Worm (Caenorhabditis elegans) whole organism, L4 larva: ENCODE results near the gene T28F3.11.

Experiments used
- T26A8.4 ChIP-seq: fragments of 200-800 bp; sonication (Bioruptor generic); IDR thresholded peaks from 2 replicates; pipeline ENCODE4 v1.3.6; 2022; ENCODE audit warnings: missing genetic modification characterization, missing compliant biosample characterization
- Y105C5A.15 ChIP-seq: fragments of 200-800 bp; sonication (Bioruptor generic); IDR thresholded peaks from 2 replicates; pipeline ENCODE4 v1.3.6; 2022; ENCODE audit warnings: missing genetic modification characterization, missing compliant biosample characterization
- Y48G9A.11 ChIP-seq: fragments of 200-800 bp; sonication (Bioruptor generic); IDR thresholded peaks from 2 replicates; pipeline ENCODE4 v1.3.6; 2022; ENCODE audit warnings: missing genetic modification reagents, missing genetic modification characterization, missing compliant biosample characterization
- Y5F2A.4 ChIP-seq: fragments of 200-800 bp; sonication (Bioruptor generic); optimal IDR thresholded peaks from 2 replicates; lab custom pipeline; 2018; ENCODE audit warnings: mild to moderate bottlenecking, missing genetic modification characterization, missing compliant biosample characterization
- Y75B8A.6 ChIP-seq: fragments of 200-800 bp; sonication (Bioruptor generic); IDR thresholded peaks from 2 replicates; pipeline ENCODE4 v1.3.6; 2022; ENCODE audit warnings: missing genetic modification reagents, missing genetic modification characterization, missing compliant biosample characterization
- aha-1 ChIP-seq: fragments of 150-350 bp; peaks from one replicate; lab custom pipeline; 2014; ENCODE audit warnings: missing biosample characterization, missing genetic modification characterization
- ama-1 ChIP-seq: fragments of 150-350 bp; optimal IDR thresholded peaks from 2 replicates; lab custom pipeline; 2014; ENCODE audit warnings: inconsistent platforms, mixed read lengths
- ceh-28 ChIP-seq: fragments of 150-350 bp; optimal IDR thresholded peaks from 2 replicates; lab custom pipeline; 2014; ENCODE audit warnings: missing biosample characterization, missing genetic modification reagents, missing genetic modification characterization
- ceh-62 ChIP-seq: sonication (generic microtip); optimal IDR thresholded peaks from 2 replicates; lab custom pipeline; 2017; ENCODE audit warnings: missing biosample characterization, missing genetic modification characterization
- ceh-82 ChIP-seq: sonication (generic microtip); optimal IDR thresholded peaks from 2 replicates; lab custom pipeline; 2017; ENCODE audit warnings: missing biosample characterization, missing genetic modification characterization
- ces-1 ChIP-seq: fragments of 150-350 bp; sonication (generic microtip); optimal IDR thresholded peaks from 4 replicates; lab custom pipeline; 2014; ENCODE audit warnings: missing biosample characterization, missing genetic modification reagents, missing genetic modification characterization
- daf-12 ChIP-seq: fragments of 150-350 bp; optimal IDR thresholded peaks from 2 replicates; lab custom pipeline; 2014; ENCODE audit warnings: missing biosample characterization, missing genetic modification reagents, missing genetic modification characterization
- daf-19 ChIP-seq: fragments of 200-800 bp; sonication (Bioruptor generic); conservative IDR thresholded peaks from 2 replicates; pipeline ENCODE4 v1.3.6; 2022; ENCODE audit warnings: missing genetic modification characterization, missing compliant biosample characterization
- daf-8 ChIP-seq: fragments of 200-800 bp; sonication (Bioruptor generic); IDR thresholded peaks from 2 replicates; pipeline ENCODE4 v1.3.6; 2022; ENCODE audit warnings: missing genetic modification characterization, missing compliant biosample characterization
- dmd-8 ChIP-seq: fragments of 200-800 bp; sonication (Bioruptor generic); IDR thresholded peaks from 2 replicates; pipeline ENCODE4 v1.3.6; 2022; ENCODE audit warnings: missing genetic modification characterization, missing compliant biosample characterization
- dve-1 ChIP-seq: sonication (generic microtip); optimal IDR thresholded peaks from 2 replicates; lab custom pipeline; 2017; ENCODE audit warnings: antibody characterized with exemption, mild to moderate bottlenecking, missing genetic modification characterization, missing compliant biosample characterization; ENCODE audit not compliant: insufficient read depth
- egl-27 ChIP-seq: sonication (generic microtip); optimal IDR thresholded peaks from 3 replicates; lab custom pipeline; 2017; ENCODE audit warnings: missing biosample characterization, missing genetic modification reagents, missing genetic modification characterization
- gei-8 ChIP-seq: fragments of 200-800 bp; sonication (Bioruptor generic); optimal IDR thresholded peaks from 2 replicates; lab custom pipeline; 2018; ENCODE audit warnings: mild to moderate bottlenecking, missing genetic modification characterization, missing compliant biosample characterization
- hlh-11 ChIP-seq: fragments of 200-800 bp; sonication (Bioruptor generic); optimal IDR thresholded peaks from 2 replicates; lab custom pipeline; 2018; ENCODE audit warnings: mild to moderate bottlenecking, missing genetic modification characterization, missing compliant biosample characterization
- hlh-30 ChIP-seq: sonication (generic microtip); optimal IDR thresholded peaks from 2 replicates; lab custom pipeline; 2017; ENCODE audit warnings: antibody characterized with exemption, mild to moderate bottlenecking, missing genetic modification characterization, missing compliant biosample characterization; ENCODE audit not compliant: insufficient read depth
- lin-13 ChIP-seq: fragments of 150-350 bp; optimal IDR thresholded peaks from 2 replicates; lab custom pipeline; 2014; ENCODE audit warnings: missing biosample characterization, missing genetic modification reagents, missing genetic modification characterization
- lin-29 ChIP-seq: fragments of 200-800 bp; sonication (Bioruptor generic); IDR thresholded peaks from 2 replicates; pipeline ENCODE4 v1.3.6; 2022; ENCODE audit warnings: missing genetic modification reagents, missing genetic modification characterization, missing compliant biosample characterization
- lin-38 ChIP-seq: fragments of 200-800 bp; sonication (Bioruptor generic); IDR thresholded peaks from 2 replicates; pipeline ENCODE4 v1.3.6; 2022; ENCODE audit warnings: missing genetic modification reagents, missing genetic modification characterization, missing compliant biosample characterization
- lin-39 ChIP-seq: fragments of 150-350 bp; optimal IDR thresholded peaks from 2 replicates; lab custom pipeline; 2014; ENCODE audit warnings: missing biosample characterization, missing genetic modification reagents, missing genetic modification characterization
- lsy-2 ChIP-seq, 2 experiments: fragments of 150-350 bp in 1 of 2; sonication (generic microtip) in 1 of 2; optimal IDR thresholded peaks; 2 replicates each; lab custom pipeline; 2014 to 2017; ENCODE audit warnings: missing biosample characterization in 2 of 2, missing genetic modification characterization in 2 of 2
- mdt-29 ChIP-seq: fragments of 200-800 bp; sonication (Bioruptor generic); IDR thresholded peaks from 2 replicates; pipeline ENCODE4 v1.3.6; 2022; ENCODE audit warnings: missing genetic modification reagents, missing genetic modification characterization, missing compliant biosample characterization
- mep-1 ChIP-seq: fragments of 150-350 bp; sonication (generic microtip); optimal IDR thresholded peaks from 3 replicates; lab custom pipeline; 2014; ENCODE audit warnings: missing biosample characterization, missing genetic modification characterization
- mes-2 ChIP-seq: sonication (generic microtip); optimal IDR thresholded peaks from 2 replicates; lab custom pipeline; 2016; ENCODE audit warnings: missing genotype, mild to moderate bottlenecking, missing genetic modification characterization, missing compliant biosample characterization; ENCODE audit not compliant: poor library complexity, severe bottlenecking
- mxl-3 ChIP-seq: fragments of 200-800 bp; sonication (Bioruptor generic); optimal IDR thresholded peaks from 2 replicates; lab custom pipeline; 2018; ENCODE audit warnings: mild to moderate bottlenecking, missing genetic modification characterization, missing compliant biosample characterization
- nhr-11 ChIP-seq: fragments of 150-350 bp; optimal IDR thresholded peaks from 2 replicates; lab custom pipeline; 2014; ENCODE audit warnings: missing biosample characterization, missing genetic modification characterization
- nhr-28 ChIP-seq: fragments of 150-350 bp; optimal IDR thresholded peaks from 2 replicates; lab custom pipeline; 2014; ENCODE audit warnings: missing biosample characterization, missing genetic modification characterization
- nhr-42 ChIP-seq: fragments of 200-800 bp; sonication (Bioruptor generic); IDR thresholded peaks from 2 replicates; pipeline ENCODE4 v1.3.6; 2022; ENCODE audit warnings: missing genetic modification characterization, missing compliant biosample characterization
- nhr-48 ChIP-seq: sonication (generic microtip); optimal IDR thresholded peaks from 2 replicates; lab custom pipeline; 2016; ENCODE audit warnings: mild to moderate bottlenecking, missing genetic modification characterization, missing compliant biosample characterization
- nhr-6 ChIP-seq: fragments of 150-350 bp; optimal IDR thresholded peaks from 2 replicates; lab custom pipeline; 2014; ENCODE audit warnings: missing biosample characterization, missing genetic modification characterization
- php-3 ChIP-seq: fragments of 200-800 bp; sonication (Bioruptor generic); IDR thresholded peaks from 2 replicates; pipeline ENCODE4 v1.3.6; 2022; ENCODE audit warnings: missing genetic modification reagents, missing genetic modification characterization, missing compliant biosample characterization
- pqm-1 ChIP-seq: sonication (generic microtip); optimal IDR thresholded peaks from 2 replicates; lab custom pipeline; 2017; ENCODE audit warnings: missing biosample characterization, missing genetic modification characterization
- rbr-2 ChIP-seq: sonication (generic microtip); optimal IDR thresholded peaks from 2 replicates; lab custom pipeline; 2016; ENCODE audit warnings: missing genotype, missing genetic modification characterization, missing compliant biosample characterization
- set-16 ChIP-seq: fragments of 200-800 bp; sonication (Bioruptor generic); IDR thresholded peaks from 2 replicates; pipeline ENCODE4 v1.3.6; 2022; ENCODE audit warnings: missing genetic modification reagents, missing genetic modification characterization, missing compliant biosample characterization
- skn-1 ChIP-seq: fragments of 150-350 bp; optimal IDR thresholded peaks from 2 replicates; lab custom pipeline; 2014; ENCODE audit warnings: missing biosample characterization, missing genetic modification characterization
- snpc-1.2 ChIP-seq: fragments of 200-800 bp; sonication (Bioruptor generic); IDR thresholded peaks from 2 replicates; pipeline ENCODE4 v1.3.6; 2022; ENCODE audit warnings: missing genetic modification reagents, missing genetic modification characterization, missing compliant biosample characterization
- spr-3 ChIP-seq: fragments of 200-800 bp; sonication (Bioruptor generic); optimal IDR thresholded peaks from 2 replicates; lab custom pipeline; 2018; ENCODE audit warnings: mild to moderate bottlenecking, missing genetic modification characterization, missing compliant biosample characterization
- unc-130 ChIP-seq: sonication (generic microtip); optimal IDR thresholded peaks from 2 replicates; lab custom pipeline; 2016; ENCODE audit warnings: missing genetic modification reagents, missing genetic modification characterization, missing compliant biosample characterization
- unc-39 ChIP-seq: sonication (generic microtip); optimal IDR thresholded peaks from 2 replicates; lab custom pipeline; 2017; ENCODE audit warnings: missing biosample characterization, missing genetic modification characterization
- zip-11 ChIP-seq: fragments of 200-800 bp; sonication (Bioruptor generic); IDR thresholded peaks from 2 replicates; pipeline ENCODE4 v1.3.6; 2022; ENCODE audit warnings: missing genetic modification characterization, missing compliant biosample characterization
- zip-2 ChIP-seq: fragments of 150-350 bp; optimal IDR thresholded peaks from 2 replicates; lab custom pipeline; 2014; ENCODE audit warnings: missing biosample characterization, missing genetic modification characterization

The T28F3.11 gene

DNA sequence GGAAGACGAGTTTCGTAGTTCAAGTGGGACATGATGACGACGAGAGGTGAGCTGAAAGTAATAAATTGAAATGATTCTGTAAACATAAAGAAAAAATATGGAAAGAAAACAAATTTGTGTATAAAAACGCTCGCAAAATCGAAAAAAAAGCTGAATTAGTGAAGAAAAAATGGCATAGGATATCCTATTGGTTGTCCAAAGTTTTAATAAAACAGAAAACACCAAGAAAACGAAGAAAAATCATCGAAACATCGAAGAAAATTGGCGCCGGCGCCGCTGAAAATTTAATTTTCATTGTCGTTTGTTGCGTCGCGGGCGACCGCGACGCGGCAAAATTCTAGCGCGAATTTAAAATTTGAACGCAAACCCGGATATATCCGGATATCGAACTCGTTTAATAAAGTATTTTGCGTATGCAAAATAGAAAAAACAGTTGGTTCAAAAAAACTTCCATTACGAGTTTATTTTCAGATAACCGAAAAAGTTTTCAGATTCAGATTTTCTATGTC, 17.8 kb downstream of the T28F3.11 start, which contains the start of gene gln-5:
Gene gln-5, minus strand, starts transcription at position 51 of the 509 bp plus-strand sequence.
- TF ChIP-seq lin-39 (no peak), aha-1 (tag; lab: Kevin White, UChicago) (peak; percentile 34), lin-38 (peak; percentile 64), snpc-1.2 (GFP tag; lab: Robert Waterston, UW) (0 out of 2 replicates have a peak, but pooled peaks have one; percentile 45)

DNA sequence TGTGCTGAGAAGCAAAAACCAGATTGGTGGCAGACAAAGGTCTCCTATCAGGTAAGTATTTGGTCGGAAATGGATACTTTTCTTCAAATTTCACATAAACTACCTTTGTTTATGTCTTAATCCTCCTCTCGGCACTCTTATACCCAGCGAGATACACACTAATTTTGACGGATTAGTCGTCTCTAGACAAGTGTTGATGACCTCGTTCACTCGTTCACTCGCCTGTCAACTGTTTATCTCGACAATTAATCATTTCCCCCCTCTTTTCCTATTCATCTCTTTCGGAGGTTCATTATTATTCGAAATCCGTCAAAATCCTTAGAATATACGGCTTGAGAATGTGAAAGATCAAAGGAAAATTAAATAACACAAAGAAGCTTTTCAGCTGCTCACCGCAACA, 21.8 kb downstream of the T28F3.11 start:
- TF ChIP-seq mes-2 (tag; lab: Kevin White, UChicago) (no peak), aha-1 (tag; lab: Kevin White, UChicago) (no peak), hlh-30 (no peak), zip-2 (tag; lab: Kevin White, UChicago) (no peak), nhr-28 (no peak), Y105C5A.15 (GFP tag; lab: Robert Waterston, UW) (no peak)

DNA sequence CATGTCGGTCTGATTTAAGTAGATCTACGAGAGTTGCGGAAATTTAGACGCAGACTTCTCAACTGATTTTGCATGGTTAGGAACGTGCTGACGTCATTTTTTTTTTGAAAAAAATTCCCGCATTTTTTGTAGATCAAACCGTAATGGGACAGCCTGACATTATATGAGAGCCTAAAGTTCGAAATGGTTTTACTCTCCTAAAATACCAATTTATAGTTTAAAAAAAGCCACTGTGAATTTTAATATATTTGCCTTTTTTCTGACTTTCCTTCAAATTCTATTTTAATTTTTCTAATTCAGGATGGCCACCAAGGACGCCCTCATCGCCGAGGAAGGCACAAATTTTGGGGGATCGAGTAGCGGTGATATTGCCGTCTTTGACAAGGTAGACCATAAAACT, 22.4 kb downstream of the T28F3.11 start, which contains the start of gene atgp-1:
Gene atgp-1, plus strand, starts transcription at position 301 of the 400 bp plus-strand sequence.
- TF ChIP-seq nhr-48 (tag; lab: Kevin White, UChicago), result no peak
- no peak for TF ChIP-seq Y48G9A.11 (GFP tag; lab: Robert Waterston, UW)
- no peak for TF ChIP-seq Y75B8A.6
- TF ChIP-seq egl-27 (tag; lab: Kevin White, UChicago), result no peak
- TF ChIP-seq php-3, result no peak
- no peak for TF ChIP-seq rbr-2 (tag; lab: Kevin White, UChicago)
- no peak for TF ChIP-seq daf-12
- TF ChIP-seq pqm-1 (tag; lab: Kevin White, UChicago), result no peak
- TF ChIP-seq nhr-6 (tag; lab: Kevin White, UChicago), result no peak
- no peak for TF ChIP-seq Y105C5A.15 (GFP tag; lab: Robert Waterston, UW)
- TF ChIP-seq unc-130 (GFP tag; lab: Kevin White, UChicago), result no peak

DNA sequence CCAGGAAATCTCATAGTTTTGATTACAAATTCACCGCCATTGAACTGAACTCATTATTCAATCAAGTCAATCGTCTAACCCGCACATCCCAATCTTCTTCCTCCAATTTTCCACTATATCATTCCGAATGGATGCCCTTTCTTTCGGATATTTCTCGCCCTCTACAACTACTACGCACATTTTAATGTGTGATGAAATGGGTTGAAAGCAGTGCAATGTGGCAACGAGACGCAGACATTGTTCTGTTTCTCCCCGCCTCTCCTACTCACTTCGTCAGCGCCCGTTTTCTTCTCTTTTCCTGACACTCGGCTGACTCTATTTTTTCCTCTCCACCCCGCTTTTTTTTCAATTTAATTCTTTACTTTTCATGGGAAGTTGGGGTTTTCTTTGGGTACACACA, 22.9 kb downstream of the T28F3.11 start:
- TF ChIP-seq egl-27 (tag; lab: Kevin White, UChicago) (no peak), ces-1 (GFP tag; lab: Kevin White, UChicago) (no peak), nhr-11 (tag; lab: Kevin White, UChicago) (no peak), dmd-8 (GFP tag; lab: Robert Waterston, UW) (no peak), ama-1 (lab: Kevin White, UChicago) (peak; percentile 29), gei-8 (no peak), hlh-11 (peak; percentile 47), lin-29 (GFP tag; lab: Robert Waterston, UW) (no peak), unc-39 (tag; lab: Kevin White, UChicago) (no peak), daf-8 (GFP tag; lab: Robert Waterston, UW) (no peak), aha-1 (tag; lab: Kevin White, UChicago) (peak; percentile 97), Y5F2A.4 (GFP tag; lab: Kevin White, UChicago) (no peak), unc-130 (GFP tag; lab: Kevin White, UChicago) (no peak), nhr-28 (peak; percentile 50), ceh-28 (no peak), T26A8.4 (GFP tag; lab: Robert Waterston, UW) (no peak), snpc-1.2 (GFP tag; lab: Robert Waterston, UW) (peak; percentile 51), Y75B8A.6 (no peak), set-16 (GFP tag; lab: Robert Waterston, UW) (no peak), lin-13 (GFP tag; lab: Kevin White, UChicago) (peak; percentile 13), ceh-82 (tag; lab: Kevin White, UChicago) (no peak), skn-1 (tag; lab: Kevin White, UChicago) (no peak), lsy-2 (tag; optimal IDR thresholded peaks at IDR 0.05; lab: Kevin White, UChicago) (peak in 1 of 2 experiments; percentile 23), zip-11 (GFP tag; lab: Robert Waterston, UW) (no peak), daf-19 (GFP tag; lab: Robert Waterston, UW) (no peak), hlh-30 (peak; percentile 46), mdt-29 (GFP tag; lab: Robert Waterston, UW) (no peak), spr-3 (no peak), daf-12 (no peak), ceh-62 (tag; lab: Kevin White, UChicago) (no peak), mxl-3 (peak; percentile 35), dve-1 (tag; lab: Kevin White, UChicago) (peak; percentile 17), mep-1 (peak; percentile 60), nhr-42 (GFP tag; lab: Robert Waterston, UW) (no peak)
